Worm (Caenorhabditis elegans): ENCODE data around the gene ssup-72.

ssup-72 gene

ce11 chrII:6776418-6777034 lies at the start of gene ssup-72 (continued):
- TF ChIP-seq egl-13 (tag; optimal IDR thresholded peaks at IDR 0.05) (peak; percentile 86), F16B12.6 (tag; optimal IDR thresholded peaks at IDR 0.05) (no peak), fos-1 (tag; optimal IDR thresholded peaks at IDR 0.05) (no peak), snu-23 (GFP tag; optimal IDR thresholded peaks at IDR 0.05) (peak; percentile 84), vab-15 (tag; optimal IDR thresholded peaks at IDR 0.05) (no peak), mep-1 (tag; optimal IDR thresholded peaks at IDR 0.05) (peak; percentile 84), aly-2 (tag; optimal IDR thresholded peaks at IDR 0.05) (peak; percentile 4), ztf-4 (tag; optimal IDR thresholded peaks at IDR 0.05) (peak; percentile 60), C04F5.9 (tag; optimal IDR thresholded peaks at IDR 0.05) (peak; percentile 54), egl-27 (tag; optimal IDR thresholded peaks at IDR 0.05) (no peak), sox-4 (tag; optimal IDR thresholded peaks at IDR 0.05) (peak; percentile 83), unc-98 (GFP tag; IDR thresholded peaks at IDR 0.05) (no peak), nhr-20 (tag; optimal IDR thresholded peaks at IDR 0.05) (peak; percentile 83), pax-3 (tag; optimal IDR thresholded peaks at IDR 0.05) (peak; percentile 85), ceh-82 (tag; optimal IDR thresholded peaks at IDR 0.05) (peak; percentile 18 to 61 (median 24)), lin-14 (GFP tag; optimal IDR thresholded peaks at IDR 0.05) (peak; percentile 84), jun-1 (tag; optimal IDR thresholded peaks at IDR 0.05) (no peak), mab-9 (GFP tag; IDR thresholded peaks at IDR 0.05) (peak; percentile 69), nhr-85 (tag) (peak; percentile 92), C16A3.4 (tag; optimal IDR thresholded peaks at IDR 0.05) (peak; percentile 62)

ce11 chrII:6726814-6727213 lies 49.6 kb upstream of the ssup-72 start:
- TF ChIP-seq ztf-11 (tag; optimal IDR thresholded peaks at IDR 0.05) (no peak), nhr-84 (tag; optimal IDR thresholded peaks at IDR 0.05) (no peak), F16B12.6 (tag; optimal IDR thresholded peaks at IDR 0.05) (no peak), dsc-1 (tag; optimal IDR thresholded peaks at IDR 0.05) (peak; percentile 52), lin-14 (GFP tag; optimal IDR thresholded peaks at IDR 0.05) (peak; percentile 32)

- no peak for TF ChIP-seq fkh-4 (tag; optimal IDR thresholded peaks at IDR 0.05; ENCODE audit: borderline replicate concordance)
- TF ChIP-seq lsy-2 (tag; optimal IDR thresholded peaks at IDR 0.05), result peak in 1 of 2 experiments; percentile 27
- TF ChIP-seq nhr-71 (tag; optimal IDR thresholded peaks at IDR 0.05), result peak; percentile 33
- no peak for TF ChIP-seq egl-27 (tag; optimal IDR thresholded peaks at IDR 0.05)
- peak in 1 of 3 experiments; percentile 32 for TF ChIP-seq ceh-82 (tag; optimal IDR thresholded peaks at IDR 0.05)
- TF ChIP-seq fkh-10 (GFP tag; optimal IDR thresholded peaks at IDR 0.05), result peak; percentile 33
- TF ChIP-seq isw-1 (GFP tag; IDR thresholded peaks at IDR 0.05), result peak; percentile 6; the same call in 1 of the 2 replicates
- peak; percentile 13 to 41 for TF ChIP-seq efl-1 (optimal IDR thresholded peaks at IDR 0.05)
- peak in 1 of 2 experiments; percentile 50 for TF ChIP-seq efl-1 (GFP tag; optimal IDR thresholded peaks at IDR 0.05 in 1 of 2)
- peak; percentile 17 for TF ChIP-seq rnt-1 (tag; optimal IDR thresholded peaks at IDR 0.05)
- TF ChIP-seq C16A3.4 (tag; optimal IDR thresholded peaks at IDR 0.05), result no peak
- TF ChIP-seq lin-14 (GFP tag; optimal IDR thresholded peaks at IDR 0.05), result peak; percentile 69
- TF ChIP-seq pag-3 (tag; optimal IDR thresholded peaks at IDR 0.05; ENCODE audit: borderline replicate concordance, insufficient read depth), result no peak
- TF ChIP-seq lin-35 (GFP tag; optimal IDR thresholded peaks at IDR 0.05), result peak in 1 of 2 experiments; percentile 11
- no peak for TF ChIP-seq nhr-90 (tag; optimal IDR thresholded peaks at IDR 0.05; ENCODE audit: poor library complexity)
Observed at ce11 chrII:6729331-6729730, 47.1 kb upstream of the ssup-72 start, which contains the start of gene T14B4.8. TSS of gene T14B4.8 (minus strand) at chrII:6729390.

ce11 chrII:6733718-6734117 lies 42.7 kb upstream of the ssup-72 start, which contains the start of gene T14B4.9:
TSS of gene T14B4.9 (minus strand) at chrII:6733818.
- TF ChIP-seq nhr-77 (tag; optimal IDR thresholded peaks at IDR 0.05) (no peak), grh-1 (GFP tag; IDR thresholded peaks at IDR 0.05) (no peak)
